Fruit fly (Drosophila melanogaster) whole organism, embryonic: ENCODE results near the gene CG32371.

Source experiments
- CG10267 ChIP-seq: fragments of 200-800 bp; sonication (Bioruptor generic); optimal IDR thresholded peaks from 2 replicates; lab custom pipeline; 2018; ENCODE audit warnings: missing biosample characterization, mild to moderate bottlenecking, missing genetic modification characterization, moderate library complexity
- CG11247 ChIP-seq: fragments of 200-800 bp; sonication (Bioruptor generic); IDR thresholded peaks from 2 replicates; pipeline ENCODE4 v1.3.6; 2022; ENCODE audit warnings: missing biosample characterization, missing genetic modification characterization
- CG11695 ChIP-seq: fragments of 200-800 bp; sonication (Bioruptor generic); IDR thresholded peaks from 3 replicates; pipeline ENCODE4 v1.3.6; 2022; ENCODE audit warnings: missing biosample characterization, missing genetic modification characterization
- CG1233 ChIP-seq: fragments of 200-800 bp; sonication (Bioruptor generic); optimal IDR thresholded peaks from 4 replicates; lab custom pipeline; 2018; ENCODE audit warnings: missing biosample characterization, mild to moderate bottlenecking, missing genetic modification characterization
- CG12659 ChIP-seq: fragments of 200-800 bp; sonication (Bioruptor generic); optimal IDR thresholded peaks from 3 replicates; lab custom pipeline; 2017; ENCODE audit warnings: mild to moderate bottlenecking, missing biosample characterization, missing genetic modification reagents, missing genetic modification characterization
- CG13296 ChIP-seq: fragments of 200-800 bp; sonication (Bioruptor generic); optimal IDR thresholded peaks from 3 replicates; lab custom pipeline; 2018; ENCODE audit warnings: missing biosample characterization, mild to moderate bottlenecking, missing genetic modification characterization
- CG14667 ChIP-seq: fragments of 200-800 bp; sonication (Bioruptor generic); IDR thresholded peaks from 2 replicates; pipeline ENCODE4 v1.3.6; 2022; ENCODE audit warnings: missing biosample characterization, missing genetic modification characterization
- CG15479 ChIP-seq: fragments of 200-800 bp; sonication (Bioruptor generic); optimal IDR thresholded peaks from 3 replicates; lab custom pipeline; 2019; ENCODE audit warnings: missing biosample characterization, mild to moderate bottlenecking, missing genetic modification characterization, moderate library complexity
- CG1647 ChIP-seq: fragments of 200-800 bp; sonication (Bioruptor generic); optimal IDR thresholded peaks from 3 replicates; lab custom pipeline; 2016; ENCODE audit warnings: missing biosample characterization, missing genetic modification characterization
- CG17612 ChIP-seq: fragments of 200-800 bp; sonication (Bioruptor generic); IDR thresholded peaks from 2 replicates; pipeline ENCODE4 v1.3.6; 2022; ENCODE audit warnings: missing biosample characterization, missing genetic modification characterization
- CG2116 ChIP-seq: fragments of 200-800 bp; sonication (Bioruptor generic); optimal IDR thresholded peaks from 3 replicates; lab custom pipeline; 2018; ENCODE audit warnings: missing biosample characterization, mild to moderate bottlenecking, missing genetic modification characterization
- CG2199 ChIP-seq: fragments of 200-800 bp; sonication (Bioruptor generic); IDR thresholded peaks from 3 replicates; pipeline ENCODE4 v1.3.6; 2022; ENCODE audit warnings: missing biosample characterization, missing genetic modification characterization
- CG31224 ChIP-seq: fragments of 200-800 bp; sonication (Bioruptor generic); IDR thresholded peaks from 2 replicates; pipeline ENCODE4 v1.3.6; 2022; ENCODE audit warnings: missing biosample characterization, missing genetic modification characterization
- CG4820 ChIP-seq: fragments of 200-800 bp; sonication (Bioruptor generic); optimal IDR thresholded peaks from 3 replicates; lab custom pipeline; 2016; ENCODE audit warnings: missing biosample characterization, missing genetic modification characterization
- CG8281 ChIP-seq: fragments of 200-800 bp; sonication (Bioruptor generic); optimal IDR thresholded peaks from 2 replicates; lab custom pipeline; 2018; ENCODE audit warnings: missing biosample characterization, mild to moderate bottlenecking, missing genetic modification characterization, moderate library complexity
- CG9437 ChIP-seq: fragments of 200-800 bp; sonication (Bioruptor generic); optimal IDR thresholded peaks from 2 replicates; lab custom pipeline; 2018; ENCODE audit warnings: missing biosample characterization, mild to moderate bottlenecking, missing genetic modification characterization
- Dad ChIP-seq: fragments of 200-800 bp; sonication (Bioruptor generic); optimal IDR thresholded peaks from 3 replicates; lab custom pipeline; 2016; ENCODE audit warnings: missing biosample characterization, missing genetic modification characterization
- ERR ChIP-seq: fragments of 200-800 bp; sonication (Bioruptor generic); optimal IDR thresholded peaks from 2 replicates; lab custom pipeline; 2016; ENCODE audit warnings: missing biosample characterization, missing genetic modification characterization
- Fer2 ChIP-seq: fragments of 200-800 bp; sonication (Bioruptor generic); optimal IDR thresholded peaks from 2 replicates; lab custom pipeline; 2018; ENCODE audit warnings: missing biosample characterization, mild to moderate bottlenecking, missing genetic modification characterization, moderate library complexity
- Gsc ChIP-seq: fragments of 200-800 bp; sonication (Bioruptor generic); IDR thresholded peaks from 2 replicates; pipeline ENCODE4 v1.3.6; 2022; ENCODE audit warnings: missing biosample characterization, missing genetic modification characterization
- Gug ChIP-seq: fragments of 200-800 bp; sonication (Bioruptor generic); IDR thresholded peaks from 4 replicates; pipeline ENCODE4 v1.3.6; 2022; ENCODE audit warnings: missing biosample characterization, missing genetic modification characterization
- HLH54F ChIP-seq: fragments of 200-800 bp; sonication (Bioruptor generic); optimal IDR thresholded peaks from 3 replicates; lab custom pipeline; 2016; ENCODE audit warnings: missing biosample characterization, missing genetic modification characterization
- HmgZ ChIP-seq: fragments of 200-800 bp; sonication (Bioruptor generic); optimal IDR thresholded peaks from 2 replicates; lab custom pipeline; 2018; ENCODE audit warnings: missing biosample characterization, mild to moderate bottlenecking, missing genetic modification characterization
- Hmr ChIP-seq: fragments of 200-800 bp; sonication (Bioruptor generic); optimal IDR thresholded peaks from 3 replicates; lab custom pipeline; 2017; ENCODE audit warnings: mild to moderate bottlenecking, missing biosample characterization, missing genetic modification reagents, missing genetic modification characterization
- Hr78 ChIP-seq, 2 experiments: fragments of 200-800 bp in 1 of 2; fragments of >200 bp in 1 of 2; sonication (Bioruptor generic) in 1 of 2; optimal IDR thresholded peaks; 2 replicates each; lab custom pipeline; 2017 to 2019; ENCODE audit warnings: missing biosample characterization in 2 of 2, missing genetic modification characterization in 2 of 2, mild to moderate bottlenecking in 1 of 2, moderate library complexity in 1 of 2
- Kr ChIP-seq: fragments of 200-800 bp; sonication (Bioruptor generic); optimal IDR thresholded peaks from 2 replicates; lab custom pipeline; 2017; ENCODE audit warnings: missing biosample characterization, mild to moderate bottlenecking, missing genetic modification characterization
- Med ChIP-seq: fragments of 200-800 bp; sonication (Bioruptor generic); peaks from one replicate; lab custom pipeline; 2016; ENCODE audit warnings: missing biosample characterization, missing genetic modification characterization, mild to moderate bottlenecking, inconsistent platforms, moderate library complexity
- Mrtf ChIP-seq: fragments of 200-800 bp; sonication (Bioruptor generic); IDR thresholded peaks from 3 replicates; pipeline ENCODE4 v1.3.6; 2022; ENCODE audit warnings: missing biosample characterization, missing genetic modification characterization
- Pdp1 ChIP-seq, 2 experiments: fragments of 200-800 bp; sonication (Bioruptor generic); optimal IDR thresholded peaks; 3 replicates each; lab custom pipeline; 2016; ENCODE audit warnings: missing biosample characterization in 2 of 2, missing genetic modification characterization in 2 of 2, mild to moderate bottlenecking in 1 of 2, moderate library complexity in 1 of 2
- Sin3A ChIP-seq: fragments of >200 bp; optimal IDR thresholded peaks from 2 replicates; lab custom pipeline; 2018
- Six4 ChIP-seq: fragments of 200-800 bp; sonication (Bioruptor generic); optimal IDR thresholded peaks from 2 replicates; lab custom pipeline; 2016; ENCODE audit warnings: missing biosample characterization, missing genetic modification characterization
- Stat92E ChIP-seq, 3 experiments: fragments of >200 bp in 2 of 3; fragments of 200-800 bp in 1 of 3; sonication (Bioruptor generic) in 1 of 3; optimal IDR thresholded peaks; 2 replicates each; lab custom pipeline; 2017 to 2019; ENCODE audit warnings: missing biosample characterization in 3 of 3, missing genetic modification characterization in 3 of 3, mild to moderate bottlenecking in 1 of 3, moderate library complexity in 1 of 3
- bsh ChIP-seq, 2 experiments: fragments of 200-800 bp; sonication (Bioruptor generic); optimal IDR thresholded peaks; 2 replicates each; lab custom pipeline; 2017 to 2018; ENCODE audit warnings: mild to moderate bottlenecking in 2 of 2, missing biosample characterization in 2 of 2, missing genetic modification characterization in 2 of 2, moderate library complexity in 1 of 2
- cad ChIP-seq: fragments of >200 bp; optimal IDR thresholded peaks from 2 replicates; lab custom pipeline; 2017; ENCODE audit warnings: missing biosample characterization, missing genetic modification characterization
- crc ChIP-seq: fragments of 200-800 bp; sonication (Bioruptor generic); optimal IDR thresholded peaks from 2 replicates; lab custom pipeline; 2016; ENCODE audit warnings: missing biosample characterization, missing genetic modification characterization
- fd102C ChIP-seq: fragments of 200-800 bp; sonication (Bioruptor generic); optimal IDR thresholded peaks from 2 replicates; lab custom pipeline; 2018; ENCODE audit warnings: missing biosample characterization, mild to moderate bottlenecking, missing genetic modification characterization, moderate library complexity
- ftz-f1 ChIP-seq: fragments of 200-800 bp; sonication (Bioruptor generic); optimal IDR thresholded peaks from 2 replicates; lab custom pipeline; 2016; ENCODE audit warnings: missing biosample characterization, missing genetic modification characterization
- hb ChIP-seq: fragments of 200-800 bp; sonication (Bioruptor generic); IDR thresholded peaks from 3 replicates; pipeline ENCODE4 v1.3.6; 2022; ENCODE audit warnings: missing biosample characterization, missing genetic modification characterization; ENCODE audit not compliant: partially characterized antibody
- jing ChIP-seq: fragments of 200-800 bp; sonication (Bioruptor generic); optimal IDR thresholded peaks from 2 replicates; lab custom pipeline; 2018; ENCODE audit warnings: missing biosample characterization, mild to moderate bottlenecking, missing genetic modification characterization
- jumu ChIP-seq: fragments of 200-800 bp; sonication (Bioruptor generic); optimal IDR thresholded peaks from 3 replicates; lab custom pipeline; 2016; ENCODE audit warnings: missing biosample characterization, missing genetic modification characterization
- klu ChIP-seq: fragments of 200-800 bp; sonication (Bioruptor generic); IDR thresholded peaks from 2 replicates; pipeline ENCODE4 v1.3.6; 2022; ENCODE audit warnings: missing biosample characterization, missing genetic modification characterization
- nom ChIP-seq: fragments of 200-800 bp; sonication (Bioruptor generic); optimal IDR thresholded peaks from 2 replicates; lab custom pipeline; 2017; ENCODE audit warnings: missing biosample characterization, missing genetic modification characterization, mild to moderate bottlenecking, moderate library complexity, missing genetic modification reagents
- oc ChIP-seq: fragments of 200-800 bp; sonication (Bioruptor generic); optimal IDR thresholded peaks from 2 replicates; lab custom pipeline; 2018; ENCODE audit warnings: missing biosample characterization, mild to moderate bottlenecking, missing genetic modification characterization, moderate library complexity
- pita ChIP-seq: fragments of 200-800 bp; sonication (Bioruptor generic); optimal IDR thresholded peaks from 2 replicates; lab custom pipeline; 2017; ENCODE audit warnings: missing biosample characterization, mild to moderate bottlenecking, missing genetic modification characterization
- rib ChIP-seq: fragments of 200-800 bp; sonication (Bioruptor generic); IDR thresholded peaks from 2 replicates; pipeline ENCODE4 v1.3.6; 2022; ENCODE audit warnings: missing biosample characterization, missing genetic modification characterization
- sens ChIP-seq: fragments of 200-800 bp; sonication (Bioruptor generic); peaks from one replicate; lab custom pipeline; 2016; ENCODE audit warnings: missing biosample characterization, missing genetic modification characterization
- slou ChIP-seq: fragments of 200-800 bp; sonication (Bioruptor generic); optimal IDR thresholded peaks from 3 replicates; lab custom pipeline; 2016; ENCODE audit warnings: missing biosample characterization, missing genetic modification characterization
- so ChIP-seq: fragments of 200-800 bp; sonication (Bioruptor generic); IDR thresholded peaks from 3 replicates; pipeline ENCODE4 v1.3.6; 2022; ENCODE audit warnings: missing biosample characterization, missing genetic modification characterization
- ssp ChIP-seq: fragments of 200-800 bp; sonication (Bioruptor generic); IDR thresholded peaks from 2 replicates; pipeline ENCODE4 v1.3.6; 2022; ENCODE audit warnings: missing biosample characterization, missing genetic modification characterization
- tin ChIP-seq: fragments of 200-800 bp; sonication (Bioruptor generic); optimal IDR thresholded peaks from 3 replicates; lab custom pipeline; 2016; ENCODE audit warnings: missing biosample characterization, missing genetic modification characterization
- tll ChIP-seq, 2 experiments: fragments of 200-800 bp in 1 of 2; fragments of >200 bp in 1 of 2; sonication (Bioruptor generic) in 1 of 2; optimal IDR thresholded peaks; 2 replicates each; lab custom pipeline; 2017 to 2019; ENCODE audit warnings: missing biosample characterization in 2 of 2, missing genetic modification characterization in 2 of 2, mild to moderate bottlenecking in 1 of 2, moderate library complexity in 1 of 2
- ttk ChIP-seq: fragments of 200-800 bp; sonication (Bioruptor generic); IDR thresholded peaks from 2 replicates; pipeline ENCODE4 v2.1.2; 2022; ENCODE audit warnings: missing biosample characterization, missing genetic modification characterization

The CG32371 gene

DNA sequence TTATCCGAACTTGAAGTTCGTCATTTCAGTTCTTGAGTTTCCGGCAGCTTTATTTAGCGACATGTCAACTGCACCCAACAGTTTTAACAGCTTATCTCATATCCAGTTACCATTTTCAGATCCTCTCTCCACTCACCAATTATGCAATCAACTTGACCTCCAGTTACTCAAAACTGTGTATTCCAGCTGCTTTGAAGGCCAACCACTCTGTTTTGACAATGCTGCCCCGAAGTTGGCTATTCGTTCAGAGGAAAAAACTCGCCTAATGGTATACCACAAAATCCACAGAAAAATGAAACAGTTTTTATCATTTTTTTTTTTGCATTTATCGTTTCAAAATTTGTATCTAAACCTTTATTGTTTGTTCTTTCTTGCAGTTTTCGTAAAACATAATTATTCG is 43.4 kb upstream of the CG32371 start (continued):
- TF ChIP-seq CG8281 (tag; lab: Kevin White, UChicago) (no peak), CG9437 (GFP tag; lab: Kevin White, UChicago) (no peak), ERR (GFP tag; lab: Kevin White, UChicago) (peak; percentile 4), Dad (no peak), fd102C (GFP tag; lab: Kevin White, UChicago) (no peak), CG17612 (peak; percentile 60; the same call in 1 of the 2 replicates), CG13296 (GFP tag; lab: Kevin White, UChicago) (no peak), CG2116 (no peak), jing (GFP tag; lab: Kevin White, UChicago) (no peak), Fer2 (no peak), Gsc (GFP tag; lab: Robert Waterston, UW) (no peak), pita (no peak), CG4820 (GFP tag; lab: Kevin White, UChicago) (no peak), CG2199 (GFP tag; lab: Robert Waterston, UW) (no peak), Kr (GFP tag; lab: Kevin White, UChicago) (no peak), oc (tag; lab: Kevin White, UChicago) (no peak), CG14667 (GFP tag; lab: Robert Waterston, UW) (no peak), Med (GFP tag; lab: Kevin White, UChicago) (no peak), klu (GFP tag; lab: Robert Waterston, UW) (no peak), Sin3A (lab: Kevin White, UChicago) (no peak), tin (GFP tag; lab: Kevin White, UChicago) (no peak), CG31224 (no peak), Stat92E (GFP tag; optimal IDR thresholded peaks at IDR 0.05; lab: Kevin White, UChicago) (no peak), Mrtf (GFP tag; lab: Robert Waterston, UW) (no peak), so (GFP tag; lab: Robert Waterston, UW) (no peak), bsh (GFP tag; optimal IDR thresholded peaks at IDR 0.05; lab: Kevin White, UChicago) (no peak), slou (no peak), Gug (GFP tag; lab: Robert Waterston, UW) (no peak), Six4 (GFP tag; lab: Kevin White, UChicago) (no peak), Pdp1 (GFP tag; optimal IDR thresholded peaks at IDR 0.05; lab: Kevin White, UChicago) (peak in 1 of 2 experiments; percentile 99), CG11247 (GFP tag; lab: Robert Waterston, UW) (no peak), jumu (GFP tag; lab: Kevin White, UChicago) (no peak), CG12659 (no peak), CG11695 (GFP tag; lab: Robert Waterston, UW) (0 out of 3 replicates have a peak, but pooled peaks have one; percentile 9), sens (GFP tag; lab: Kevin White, UChicago) (no peak), cad (GFP tag; lab: Kevin White, UChicago) (no peak), tll (GFP tag; optimal IDR thresholded peaks at IDR 0.05; lab: Kevin White, UChicago) (no peak), rib (GFP tag; lab: Robert Waterston, UW) (no peak), Hr78 (GFP tag; optimal IDR thresholded peaks at IDR 0.05; lab: Kevin White, UChicago) (peak in 1 of 2 experiments; percentile 41), Hmr (no peak), ttk (GFP tag; lab: Robert Waterston, UW) (no peak), ftz-f1 (GFP tag; lab: Kevin White, UChicago) (peak; percentile 99), CG10267 (tag; lab: Kevin White, UChicago) (no peak), CG1647 (GFP tag; lab: Kevin White, UChicago) (no peak), hb (GFP tag; lab: Robert Waterston, UW) (no peak), crc (GFP tag; lab: Kevin White, UChicago) (no peak), nom (GFP tag; lab: Kevin White, UChicago) (no peak), ssp (GFP tag; lab: Robert Waterston, UW) (no peak), HLH54F (GFP tag; lab: Kevin White, UChicago) (no peak), CG15479 (GFP tag; lab: Kevin White, UChicago) (no peak), CG1233 (GFP tag; lab: Kevin White, UChicago) (no peak), HmgZ (tag; lab: Kevin White, UChicago) (peak; percentile 32)
